Worm (Caenorhabditis elegans) whole organism, L1 larva: ENCODE measurements around the gene fbxa-206.

Experiments
- ama-1 ChIP-seq: fragments of 150-350 bp; optimal IDR thresholded peaks from 2 replicates; lab custom pipeline; 2014
- hlh-4 ChIP-seq: sonication (generic microtip); optimal IDR thresholded peaks from 2 replicates; lab custom pipeline; 2016; ENCODE audit warnings: mild to moderate bottlenecking, missing genetic modification characterization, missing compliant biosample characterization
- lin-14 ChIP-seq: fragments of 200-800 bp; sonication (Bioruptor generic); optimal IDR thresholded peaks from 2 replicates; lab custom pipeline; 2018; ENCODE audit warnings: mild to moderate bottlenecking, missing genetic modification characterization, moderate library complexity, missing compliant biosample characterization
- lin-39 ChIP-seq: fragments of 150-350 bp; optimal IDR thresholded peaks from 2 replicates; lab custom pipeline; 2014; ENCODE audit warnings: missing biosample characterization, missing genetic modification reagents, missing genetic modification characterization
- nhr-20 ChIP-seq: sonication (generic microtip); optimal IDR thresholded peaks from 2 replicates; lab custom pipeline; 2016; ENCODE audit warnings: mild to moderate bottlenecking, missing genetic modification characterization, missing compliant biosample characterization
- nhr-77 ChIP-seq: fragments of 150-350 bp; optimal IDR thresholded peaks from 2 replicates; lab custom pipeline; 2014; ENCODE audit warnings: missing biosample characterization, missing genetic modification characterization
- snpc-4 ChIP-seq: fragments of 150-350 bp; optimal IDR thresholded peaks from 2 replicates; lab custom pipeline; 2014; ENCODE audit warnings: missing biosample characterization, missing genetic modification characterization
- tbx-2 ChIP-seq: sonication (generic microtip); optimal IDR thresholded peaks from 2 replicates; lab custom pipeline; 2016; ENCODE audit warnings: missing genetic modification characterization, missing compliant biosample characterization
- tlp-1 ChIP-seq: fragments of 150-350 bp; optimal IDR thresholded peaks from 2 replicates; lab custom pipeline; 2014; ENCODE audit warnings: missing biosample characterization, missing genetic modification characterization

DNA sequence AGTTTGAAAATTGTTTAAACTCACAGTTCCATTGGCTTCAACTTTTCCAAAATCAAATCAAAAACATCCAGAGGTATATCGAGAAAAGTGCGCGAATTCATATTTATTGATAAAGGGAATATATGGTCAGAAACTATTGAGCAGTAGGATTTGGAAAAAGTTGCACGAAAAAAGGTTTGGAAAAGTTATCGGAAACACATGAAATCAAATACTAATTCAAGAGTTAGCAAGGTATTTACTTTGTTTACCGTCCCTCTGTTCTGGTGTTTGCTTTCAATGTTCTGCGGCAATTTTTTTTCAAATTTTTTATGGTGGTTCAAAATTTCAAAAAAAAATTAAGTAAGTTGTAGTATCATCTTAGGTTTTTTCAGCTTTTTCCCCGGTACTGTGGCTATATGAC lies 18.9 kb downstream of the fbxa-206 start, which contains the start of gene fbxa-45:
- TF ChIP-seq tlp-1 (tag; lab: Kevin White, UChicago): no peak
- no peak for TF ChIP-seq lin-39 (tag; lab: Kevin White, UChicago)
- TF ChIP-seq lin-14: no peak
- no peak for TF ChIP-seq hlh-4 (tag; lab: Kevin White, UChicago)
- no peak for TF ChIP-seq tbx-2 (tag; lab: Kevin White, UChicago)
- no peak for TF ChIP-seq nhr-77 (tag; lab: Kevin White, UChicago)
- no peak for TF ChIP-seq ama-1
- no peak for TF ChIP-seq snpc-4 (tag; lab: Kevin White, UChicago)
- TF ChIP-seq nhr-20 (tag; lab: Kevin White, UChicago): no peak
